Worm (Caenorhabditis elegans) whole organism, mixed stage, embryonic: ENCODE data around the gene chtb-3.

ENCODE experiments used
- bed-3 ChIP-seq: fragments of 200-800 bp; sonication (Bioruptor generic); optimal IDR thresholded peaks from 3 replicates; lab custom pipeline; 2018; ENCODE audit warnings: mild to moderate bottlenecking, missing genetic modification characterization, moderate library complexity, missing compliant biosample characterization
- blmp-1 ChIP-seq: fragments of 150-350 bp; optimal IDR thresholded peaks from 2 replicates; lab custom pipeline; 2014; ENCODE audit warnings: missing biosample characterization, missing genetic modification characterization
- elt-3 ChIP-seq: fragments of 150-350 bp; optimal IDR thresholded peaks from 2 replicates; lab custom pipeline; 2014; ENCODE audit warnings: missing biosample characterization, missing genetic modification characterization
- lin-13 ChIP-seq: fragments of 150-350 bp; optimal IDR thresholded peaks from 2 replicates; lab custom pipeline; 2014; ENCODE audit warnings: missing biosample characterization, missing genetic modification characterization
- lsy-2 ChIP-seq: fragments of 150-350 bp; optimal IDR thresholded peaks from 2 replicates; lab custom pipeline; 2014; ENCODE audit warnings: missing biosample characterization, missing genetic modification characterization
- nhr-237 ChIP-seq: fragments of 150-350 bp; optimal IDR thresholded peaks from 2 replicates; lab custom pipeline; 2014; ENCODE audit warnings: missing biosample characterization, missing genetic modification characterization
- nhr-28 ChIP-seq: fragments of 150-350 bp; optimal IDR thresholded peaks from 2 replicates; lab custom pipeline; 2014; ENCODE audit warnings: missing biosample characterization, missing genetic modification characterization
- pha-4 ChIP-seq: fragments of 150-350 bp; optimal IDR thresholded peaks from 2 replicates; lab custom pipeline; 2018; ENCODE audit warnings: missing biosample characterization, missing genetic modification reagents, missing genetic modification characterization
- unc-39 ChIP-seq: fragments of 150-350 bp; optimal IDR thresholded peaks from 2 replicates; lab custom pipeline; 2014; ENCODE audit warnings: missing biosample characterization, missing genetic modification characterization

DNA sequence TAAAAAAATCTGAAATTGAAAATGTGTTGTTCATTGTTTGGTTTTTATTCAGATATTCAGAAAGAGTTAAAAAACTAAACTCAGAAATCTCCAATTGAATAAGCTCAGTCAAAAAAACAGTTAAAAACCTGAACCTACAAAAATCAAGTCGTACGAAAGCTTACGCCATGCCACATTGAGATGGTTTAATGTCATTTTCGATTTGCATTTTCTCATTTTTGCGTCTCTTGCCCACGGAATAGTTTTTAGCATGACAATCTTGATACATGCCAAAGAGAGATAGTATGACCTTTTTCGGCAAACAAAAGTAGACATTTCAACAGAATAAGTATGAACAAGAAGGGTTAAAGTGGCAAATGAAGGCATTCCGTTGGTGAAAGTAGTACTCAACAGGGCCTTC, 38.4 kb downstream of the chtb-3 start:
- TF ChIP-seq blmp-1 = no peak
- TF ChIP-seq pha-4 (tag; lab: Kevin White, UChicago) = no peak
- TF ChIP-seq lin-13 (tag; lab: Kevin White, UChicago) = no peak
- no peak for TF ChIP-seq elt-3 (tag; lab: Kevin White, UChicago)
- no peak for TF ChIP-seq bed-3 (GFP tag; lab: Kevin White, UChicago)
- no peak for TF ChIP-seq nhr-237 (tag; lab: Kevin White, UChicago)
- TF ChIP-seq nhr-28 (tag; lab: Kevin White, UChicago) = no peak
- no peak for TF ChIP-seq unc-39 (tag; lab: Kevin White, UChicago)
- no peak for TF ChIP-seq lsy-2 (tag; lab: Kevin White, UChicago)
